Worm (Caenorhabditis elegans) whole organism, late embryonic: ENCODE data around the gene K10B3.1.

Experiments
- Y22D7AL.16 ChIP-seq: sonication (generic microtip); optimal IDR thresholded peaks from 2 replicates; lab custom pipeline; 2016; ENCODE audit warnings: missing genetic modification characterization, missing compliant biosample characterization
- ama-1 ChIP-seq: fragments of 150-350 bp; optimal IDR thresholded peaks from 2 replicates; lab custom pipeline; 2014
- ceh-22 ChIP-seq: sonication (generic microtip); optimal IDR thresholded peaks from 2 replicates; lab custom pipeline; 2017; ENCODE audit warnings: missing biosample characterization, missing genetic modification characterization
- ceh-6 ChIP-seq: fragments of 200-800 bp; sonication (Bioruptor generic); optimal IDR thresholded peaks from 2 replicates; lab custom pipeline; 2018; ENCODE audit warnings: mild to moderate bottlenecking, missing genetic modification characterization, missing compliant biosample characterization
- che-1 ChIP-seq: sonication (generic microtip); optimal IDR thresholded peaks from 2 replicates; lab custom pipeline; 2016; ENCODE audit warnings: mild to moderate bottlenecking, missing genetic modification characterization, missing compliant biosample characterization
- elt-2 ChIP-seq: sonication (generic microtip); optimal IDR thresholded peaks from 2 replicates; lab custom pipeline; 2016; ENCODE audit warnings: missing genetic modification reagents, missing genetic modification characterization, missing compliant biosample characterization
- ets-4 ChIP-seq: sonication (generic microtip); optimal IDR thresholded peaks from 2 replicates; lab custom pipeline; 2016; ENCODE audit warnings: missing genetic modification characterization, missing compliant biosample characterization
- lin-11 ChIP-seq: fragments of 200-800 bp; sonication (Bioruptor generic); optimal IDR thresholded peaks from 2 replicates; lab custom pipeline; 2018; ENCODE audit warnings: mild to moderate bottlenecking, missing genetic modification characterization, missing compliant biosample characterization
- nhr-11 ChIP-seq: fragments of 150-350 bp; optimal IDR thresholded peaks from 2 replicates; lab custom pipeline; 2014; ENCODE audit warnings: missing biosample characterization, missing genetic modification characterization
- pax-1 ChIP-seq: fragments of 150-350 bp; optimal IDR thresholded peaks from 2 replicates; lab custom pipeline; 2014; ENCODE audit warnings: missing biosample characterization, missing genetic modification characterization
- tbx-2 ChIP-seq: sonication (generic microtip); optimal IDR thresholded peaks from 2 replicates; lab custom pipeline; 2016; ENCODE audit warnings: missing genetic modification characterization, missing compliant biosample characterization
- unc-86 ChIP-seq: sonication (generic microtip); optimal IDR thresholded peaks from 2 replicates; lab custom pipeline; 2016; ENCODE audit warnings: missing genetic modification characterization, missing compliant biosample characterization

ce11 chrX:3145265-3145664 is 10.0 kb downstream of the K10B3.1 start, which contains the start of gene C15C7.4:
- TF ChIP-seq pax-1 (no peak), ama-1 (lab: Kevin White, UChicago) (no peak), ets-4 (no peak), nhr-11 (tag; lab: Kevin White, UChicago) (no peak), tbx-2 (no peak), ceh-22 (tag; lab: Kevin White, UChicago) (no peak), elt-2 (no peak), Y22D7AL.16 (tag; lab: Kevin White, UChicago) (no peak), ceh-6 (GFP tag; lab: Kevin White, UChicago) (no peak), unc-86 (no peak), lin-11 (no peak), che-1 (tag; lab: Kevin White, UChicago) (no peak)
